Worm (Caenorhabditis elegans) whole organism, L2 larva: ENCODE data around the gene C34F6.12.
A peak's percentile ranks its signal among the peaks of the same experiment; 100 is the strongest.

Source experiments
- C34F6.9 ChIP-seq: fragments of 150-350 bp; optimal IDR thresholded peaks from 2 replicates; lab custom pipeline; 2014; ENCODE audit warnings: missing biosample characterization, missing genetic modification characterization
- F13H6.1 ChIP-seq: sonication (generic microtip); optimal IDR thresholded peaks from 2 replicates; lab custom pipeline; 2016; ENCODE audit warnings: missing genetic modification characterization, missing compliant biosample characterization
- R02D3.7 ChIP-seq: fragments of 150-350 bp; optimal IDR thresholded peaks from 2 replicates; lab custom pipeline; 2014; ENCODE audit warnings: missing biosample characterization, missing genetic modification characterization
- ZK546.5 ChIP-seq: sonication (generic microtip); optimal IDR thresholded peaks from 2 replicates; lab custom pipeline; 2017; ENCODE audit warnings: missing biosample characterization, missing genetic modification characterization
- alr-1 ChIP-seq: fragments of 150-350 bp; optimal IDR thresholded peaks from 2 replicates; lab custom pipeline; 2014; ENCODE audit warnings: missing biosample characterization, missing genetic modification characterization
- aly-2 ChIP-seq: fragments of 150-350 bp; optimal IDR thresholded peaks from 2 replicates; lab custom pipeline; 2014; ENCODE audit warnings: missing biosample characterization, missing genetic modification characterization
- ama-1 ChIP-seq: fragments of 150-350 bp; optimal IDR thresholded peaks from 2 replicates; lab custom pipeline; 2018; ENCODE audit warnings: inconsistent platforms
- blmp-1 ChIP-seq: sonication (generic microtip); optimal IDR thresholded peaks from 2 replicates; lab custom pipeline; 2017; ENCODE audit warnings: missing genetic modification characterization, mild to moderate bottlenecking, missing compliant biosample characterization, antibody characterized with exemption, moderate library complexity; ENCODE audit not compliant: insufficient read depth
- ceh-16 ChIP-seq: fragments of 150-350 bp; optimal IDR thresholded peaks from 2 replicates; lab custom pipeline; 2014; ENCODE audit warnings: missing biosample characterization, missing genetic modification characterization
- ceh-82 ChIP-seq: fragments of 150-350 bp; optimal IDR thresholded peaks from 2 replicates; lab custom pipeline; 2014; ENCODE audit warnings: missing biosample characterization, missing genetic modification characterization
- crh-2 ChIP-seq: sonication (generic microtip); optimal IDR thresholded peaks from 2 replicates; lab custom pipeline; 2017; ENCODE audit warnings: missing biosample characterization, missing genetic modification characterization
- dmd-4 ChIP-seq: sonication (generic microtip); optimal IDR thresholded peaks from 2 replicates; lab custom pipeline; 2017; ENCODE audit warnings: missing biosample characterization, missing genetic modification characterization
- elt-1 ChIP-seq: fragments of 150-350 bp; optimal IDR thresholded peaks from 2 replicates; lab custom pipeline; 2014; ENCODE audit warnings: missing biosample characterization, missing genetic modification characterization
- elt-3 ChIP-seq: sonication (generic microtip); optimal IDR thresholded peaks from 2 replicates; lab custom pipeline; 2017; ENCODE audit warnings: missing biosample characterization, missing genetic modification characterization
- gmeb-1 ChIP-seq: fragments of 150-350 bp; optimal IDR thresholded peaks from 2 replicates; lab custom pipeline; 2014; ENCODE audit warnings: missing biosample characterization, missing genetic modification characterization
- lin-13 ChIP-seq: fragments of 150-350 bp; optimal IDR thresholded peaks from 2 replicates; lab custom pipeline; 2014; ENCODE audit warnings: missing biosample characterization, missing genetic modification reagents, missing genetic modification characterization
- lsy-2 ChIP-seq, 2 experiments: fragments of 150-350 bp in 1 of 2; sonication (generic microtip) in 1 of 2; optimal IDR thresholded peaks; 2 replicates each; lab custom pipeline; 2014 to 2017; ENCODE audit warnings: missing biosample characterization in 2 of 2, missing genetic modification characterization in 2 of 2
- mab-5 ChIP-seq: fragments of 150-350 bp; optimal IDR thresholded peaks from 2 replicates; lab custom pipeline; 2014; ENCODE audit warnings: missing biosample characterization, missing genetic modification characterization
- mdl-1 ChIP-seq, 2 experiments: fragments of 150-350 bp in 1 of 2; sonication (generic microtip) in 1 of 2; optimal IDR thresholded peaks; 2 replicates each; lab custom pipeline; 2017; ENCODE audit warnings: missing biosample characterization in 2 of 2, missing genetic modification characterization in 2 of 2
- nhr-10 ChIP-seq: sonication (generic microtip); optimal IDR thresholded peaks from 2 replicates; lab custom pipeline; 2017; ENCODE audit warnings: missing biosample characterization, missing genetic modification characterization
- nhr-11 ChIP-seq: fragments of 150-350 bp; optimal IDR thresholded peaks from 2 replicates; lab custom pipeline; 2014; ENCODE audit warnings: missing biosample characterization, missing genetic modification characterization
- nhr-12 ChIP-seq: fragments of 150-350 bp; optimal IDR thresholded peaks from 2 replicates; lab custom pipeline; 2014; ENCODE audit warnings: missing biosample characterization, missing genetic modification characterization
- nhr-129 ChIP-seq: fragments of 150-350 bp; optimal IDR thresholded peaks from 2 replicates; lab custom pipeline; 2014; ENCODE audit warnings: missing biosample characterization, missing genetic modification characterization
- nhr-237 ChIP-seq: fragments of 150-350 bp; optimal IDR thresholded peaks from 2 replicates; lab custom pipeline; 2014; ENCODE audit warnings: missing biosample characterization, missing genetic modification characterization
- nhr-77 ChIP-seq: fragments of 150-350 bp; optimal IDR thresholded peaks from 2 replicates; lab custom pipeline; 2014; ENCODE audit warnings: missing biosample characterization, missing genetic modification characterization
- peb-1 ChIP-seq: fragments of 150-350 bp; optimal IDR thresholded peaks from 2 replicates; lab custom pipeline; 2014; ENCODE audit warnings: missing biosample characterization, missing genetic modification characterization
- sem-4 ChIP-seq: fragments of 150-350 bp; optimal IDR thresholded peaks from 2 replicates; lab custom pipeline; 2014; ENCODE audit warnings: missing biosample characterization, missing genetic modification reagents, missing genetic modification characterization
- skn-1 ChIP-seq: sonication (generic microtip); optimal IDR thresholded peaks from 2 replicates; lab custom pipeline; 2017; ENCODE audit warnings: missing biosample characterization, missing genetic modification characterization
- sma-9 ChIP-seq, 2 experiments: fragments of 150-350 bp in 1 of 2; sonication (generic microtip) in 1 of 2; optimal IDR thresholded peaks; 2 replicates each; lab custom pipeline; 2014 to 2016; ENCODE audit warnings: missing genetic modification characterization in 2 of 2, mild to moderate bottlenecking in 1 of 2, missing biosample characterization in 1 of 2, missing compliant biosample characterization in 1 of 2, missing genetic modification reagents in 1 of 2, moderate library complexity in 1 of 2
- snpc-4 ChIP-seq: fragments of 150-350 bp; optimal IDR thresholded peaks from 2 replicates; lab custom pipeline; 2014; ENCODE audit warnings: missing biosample characterization, missing genetic modification characterization
- unc-39 ChIP-seq: fragments of 150-350 bp; optimal IDR thresholded peaks from 2 replicates; lab custom pipeline; 2014; ENCODE audit warnings: missing biosample characterization, missing genetic modification characterization
- unc-55 ChIP-seq: fragments of 150-350 bp; sonication (generic microtip); optimal IDR thresholded peaks from 3 replicates; lab custom pipeline; 2014; ENCODE audit warnings: missing biosample characterization, missing genetic modification reagents, missing genetic modification characterization
- zag-1 ChIP-seq: fragments of 150-350 bp; optimal IDR thresholded peaks from 2 replicates; lab custom pipeline; 2014; ENCODE audit warnings: missing biosample characterization, missing genetic modification characterization
- ztf-11 ChIP-seq: sonication (generic microtip); optimal IDR thresholded peaks from 2 replicates; lab custom pipeline; 2017; ENCODE audit warnings: missing biosample characterization, missing genetic modification characterization
- ztf-4 ChIP-seq: fragments of 150-350 bp; optimal IDR thresholded peaks from 2 replicates; lab custom pipeline; 2014; ENCODE audit warnings: missing biosample characterization, missing genetic modification characterization

Gene C34F6.12

ce11 chrX:11248083-11248482 lies 21.6 kb upstream of the C34F6.12 start (continued):
- no peak for TF ChIP-seq nhr-237
- TF ChIP-seq nhr-129 (tag; lab: Kevin White, UChicago), result no peak
- TF ChIP-seq ztf-11 (tag; lab: Kevin White, UChicago), result no peak
- TF ChIP-seq nhr-77 (tag; lab: Kevin White, UChicago), result no peak
- TF ChIP-seq nhr-12 (tag; lab: Kevin White, UChicago), result no peak
- TF ChIP-seq mdl-1 (tag; optimal IDR thresholded peaks at IDR 0.05; lab: Kevin White, UChicago), result peak in 1 of 2 experiments; percentile 30
- no peak for TF ChIP-seq ztf-4 (tag; lab: Kevin White, UChicago)
- TF ChIP-seq aly-2 (tag; lab: Kevin White, UChicago), result no peak

ce11 chrX:11245056-11245455 lies 18.6 kb upstream of the C34F6.12 start:
- TF ChIP-seq F13H6.1 (tag; lab: Kevin White, UChicago), result no peak
- TF ChIP-seq lin-13 (GFP tag; lab: Kevin White, UChicago), result no peak
- TF ChIP-seq skn-1 (tag; lab: Kevin White, UChicago), result no peak
- no peak for TF ChIP-seq elt-1 (tag; lab: Kevin White, UChicago)
- no peak for TF ChIP-seq elt-3 (tag; lab: Kevin White, UChicago)
- no peak for TF ChIP-seq ceh-82 (tag; lab: Kevin White, UChicago)
- TF ChIP-seq dmd-4, result no peak
- no peak for TF ChIP-seq R02D3.7 (tag; lab: Kevin White, UChicago)
- TF ChIP-seq zag-1, result no peak
- TF ChIP-seq peb-1 (tag; lab: Kevin White, UChicago), result no peak
- no peak for TF ChIP-seq lsy-2 (tag; optimal IDR thresholded peaks at IDR 0.05; lab: Kevin White, UChicago)

ce11 chrX:11243604-11244003 lies 17.1 kb upstream of the C34F6.12 start:
- TF ChIP-seq lin-13 (GFP tag; lab: Kevin White, UChicago) (no peak), skn-1 (tag; lab: Kevin White, UChicago) (no peak), ztf-4 (tag; lab: Kevin White, UChicago) (no peak), nhr-237 (no peak), zag-1 (peak; percentile 24), alr-1 (tag; lab: Kevin White, UChicago) (no peak), sma-9 (GFP tag; optimal IDR thresholded peaks at IDR 0.05; lab: Kevin White, UChicago) (peak; percentile 7), sma-9 (tag; optimal IDR thresholded peaks at IDR 0.05; lab: Kevin White, UChicago) (no peak), C34F6.9 (no peak), snpc-4 (tag; lab: Kevin White, UChicago) (no peak), ZK546.5 (tag; lab: Kevin White, UChicago) (no peak), ama-1 (lab: Kevin White, UChicago) (no peak), gmeb-1 (tag; lab: Kevin White, UChicago) (no peak), nhr-129 (tag; lab: Kevin White, UChicago) (no peak), nhr-12 (tag; lab: Kevin White, UChicago) (no peak)
- TF ChIP-seq, all 48 proteins: peak for 2

- TF ChIP-seq mab-5 (tag; lab: Kevin White, UChicago) (no peak), nhr-129 (tag; lab: Kevin White, UChicago) (peak; percentile 37), unc-55 (GFP tag; lab: Kevin White, UChicago) (peak; percentile 77), ama-1 (lab: Kevin White, UChicago) (no peak), mdl-1 (tag; optimal IDR thresholded peaks at IDR 0.05; lab: Kevin White, UChicago) (no peak), zag-1 (peak; percentile 65), ztf-4 (tag; lab: Kevin White, UChicago) (peak; percentile 8), nhr-237 (no peak), elt-1 (tag; lab: Kevin White, UChicago) (no peak), lsy-2 (tag; optimal IDR thresholded peaks at IDR 0.05; lab: Kevin White, UChicago) (peak in 1 of 2 experiments; percentile 25), unc-39 (tag; lab: Kevin White, UChicago) (no peak), blmp-1 (tag; lab: Kevin White, UChicago) (no peak), ztf-11 (tag; lab: Kevin White, UChicago) (no peak), C34F6.9 (peak; percentile 57), crh-2 (peak; percentile 53), sem-4 (no peak)
- TF ChIP-seq, all 48 proteins: peak for 7
Observed at ce11 chrX:11241479-11241878, 15.0 kb upstream of the C34F6.12 start.

ce11 chrX:11240585-11241115 lies 14.2 kb upstream of the C34F6.12 start, which contains the start of gene C34F6.10:
Gene C34F6.10, minus strand, starts transcription at chrX:11240635.
- TF ChIP-seq ceh-16 (tag; lab: Kevin White, UChicago), result no peak
- no peak for TF ChIP-seq elt-3 (tag; lab: Kevin White, UChicago)
- TF ChIP-seq nhr-10, result no peak
- no peak for TF ChIP-seq mab-5 (tag; lab: Kevin White, UChicago)
- no peak for TF ChIP-seq unc-55 (GFP tag; lab: Kevin White, UChicago)
- no peak for TF ChIP-seq ztf-4 (tag; lab: Kevin White, UChicago)
- no peak for TF ChIP-seq C34F6.9
- TF ChIP-seq nhr-11 (tag; lab: Kevin White, UChicago), result no peak
